Fruit fly (Drosophila melanogaster) whole organism, prepupa: ENCODE results near the gene Sgs8.

Source experiments
- CG11762 ChIP-seq: fragments of 200-800 bp; sonication (Bioruptor generic); optimal IDR thresholded peaks from 3 replicates; lab custom pipeline; 2016; ENCODE audit warnings: missing biosample characterization, missing genetic modification characterization; ENCODE audit not compliant: insufficient read depth
- CG15336 ChIP-seq: fragments of 200-800 bp; sonication (Bioruptor generic); IDR thresholded peaks from 2 replicates; pipeline ENCODE4 v1.3.6; 2022; ENCODE audit warnings: missing biosample characterization, missing genetic modification characterization
- CG1621 ChIP-seq: fragments of 200-800 bp; sonication (Bioruptor generic); optimal IDR thresholded peaks from 3 replicates; lab custom pipeline; 2018; ENCODE audit warnings: missing biosample characterization, mild to moderate bottlenecking, missing genetic modification characterization
- CG16779 ChIP-seq: fragments of 200-800 bp; sonication (Bioruptor generic); optimal IDR thresholded peaks from 3 replicates; lab custom pipeline; 2017; ENCODE audit warnings: missing biosample characterization, mild to moderate bottlenecking, missing genetic modification characterization
- CG31627 ChIP-seq: fragments of 200-800 bp; sonication (Bioruptor generic); optimal IDR thresholded peaks from 3 replicates; lab custom pipeline; 2016; ENCODE audit warnings: missing biosample characterization, missing genetic modification characterization
- CG32006 ChIP-seq: fragments of 200-800 bp; sonication (Bioruptor generic); optimal IDR thresholded peaks from 3 replicates; lab custom pipeline; 2017; ENCODE audit warnings: missing biosample characterization, mild to moderate bottlenecking, missing genetic modification characterization
- CG34406 ChIP-seq: fragments of 200-800 bp; sonication (Bioruptor generic); optimal IDR thresholded peaks from 3 replicates; lab custom pipeline; 2016; ENCODE audit warnings: missing biosample characterization, missing genetic modification characterization
- CG3919 ChIP-seq: fragments of 200-800 bp; sonication (Bioruptor generic); optimal IDR thresholded peaks from 3 replicates; lab custom pipeline; 2016; ENCODE audit warnings: missing biosample characterization, missing genetic modification characterization
- CG4318 ChIP-seq: fragments of 200-800 bp; sonication (Bioruptor generic); optimal IDR thresholded peaks from 3 replicates; lab custom pipeline; 2017; ENCODE audit warnings: missing biosample characterization, mild to moderate bottlenecking, missing genetic modification characterization
- CG6276 ChIP-seq: fragments of 200-800 bp; sonication (Bioruptor generic); optimal IDR thresholded peaks from 2 replicates; lab custom pipeline; 2017; ENCODE audit warnings: missing biosample characterization, mild to moderate bottlenecking, missing genetic modification characterization
- CG6792 ChIP-seq: fragments of 200-800 bp; sonication (Bioruptor generic); optimal IDR thresholded peaks from 3 replicates; lab custom pipeline; 2016; ENCODE audit warnings: missing biosample characterization, missing genetic modification characterization
- CG7368 ChIP-seq: fragments of 200-800 bp; sonication (Bioruptor generic); optimal IDR thresholded peaks from 3 replicates; lab custom pipeline; 2016; ENCODE audit warnings: missing biosample characterization, missing genetic modification characterization
- CG8119 ChIP-seq: fragments of 200-800 bp; sonication (Bioruptor generic); IDR thresholded peaks from 3 replicates; pipeline ENCODE4 v1.3.6; 2022; ENCODE audit warnings: missing biosample characterization, missing genetic modification characterization
- CG8319 ChIP-seq: fragments of 200-800 bp; sonication (Bioruptor generic); optimal IDR thresholded peaks from 3 replicates; lab custom pipeline; 2016; ENCODE audit warnings: missing biosample characterization, missing genetic modification characterization
- CG8632 ChIP-seq: fragments of 200-800 bp; sonication (Bioruptor generic); optimal IDR thresholded peaks from 3 replicates; lab custom pipeline; 2016; ENCODE audit warnings: missing biosample characterization, missing genetic modification characterization
- Eip75B ChIP-seq: fragments of 200-800 bp; sonication (Bioruptor generic); optimal IDR thresholded peaks from 3 replicates; lab custom pipeline; 2016; ENCODE audit warnings: missing biosample characterization, missing genetic modification characterization
- Eip78C ChIP-seq: fragments of 200-800 bp; sonication (Bioruptor generic); peaks from one replicate; lab custom pipeline; 2016; ENCODE audit warnings: missing biosample characterization, missing genetic modification characterization
- Eip93F ChIP-seq: fragments of 200-800 bp; sonication (Bioruptor generic); optimal IDR thresholded peaks from 2 replicates; lab custom pipeline; 2016; ENCODE audit warnings: missing biosample characterization, mild to moderate bottlenecking, missing genetic modification characterization
- Ets21C ChIP-seq: fragments of 200-800 bp; sonication (Bioruptor generic); optimal IDR thresholded peaks from 3 replicates; lab custom pipeline; 2016; ENCODE audit warnings: missing biosample characterization, missing genetic modification characterization
- Hr39 ChIP-seq: fragments of 200-800 bp; sonication (Bioruptor generic); optimal IDR thresholded peaks from 2 replicates; lab custom pipeline; 2016; ENCODE audit warnings: missing biosample characterization, missing genetic modification characterization
- Hr4 ChIP-seq: fragments of 200-800 bp; sonication (Bioruptor generic); optimal IDR thresholded peaks from 3 replicates; lab custom pipeline; 2016; ENCODE audit warnings: missing biosample characterization, missing genetic modification characterization
- Lpt ChIP-seq: fragments of 200-800 bp; sonication (Bioruptor generic); optimal IDR thresholded peaks from 3 replicates; lab custom pipeline; 2016; ENCODE audit warnings: missing biosample characterization, missing genetic modification characterization
- Met ChIP-seq: fragments of 200-800 bp; sonication (Bioruptor generic); optimal IDR thresholded peaks from 3 replicates; lab custom pipeline; 2016; ENCODE audit warnings: missing biosample characterization, missing genetic modification characterization
- OdsH ChIP-seq: fragments of 200-800 bp; sonication (Bioruptor generic); optimal IDR thresholded peaks from 3 replicates; lab custom pipeline; 2016; ENCODE audit warnings: missing biosample characterization, missing genetic modification characterization
- Smox ChIP-seq: fragments of 200-800 bp; sonication (Bioruptor generic); optimal IDR thresholded peaks from 3 replicates; lab custom pipeline; 2016; ENCODE audit warnings: missing biosample characterization, missing genetic modification characterization
- Sox102F ChIP-seq: fragments of 200-800 bp; sonication (Bioruptor generic); optimal IDR thresholded peaks from 2 replicates; lab custom pipeline; 2016; ENCODE audit warnings: missing biosample characterization, mild to moderate bottlenecking, missing genetic modification characterization
- Sox14 ChIP-seq: fragments of 200-800 bp; sonication (Bioruptor generic); optimal IDR thresholded peaks from 3 replicates; lab custom pipeline; 2016; ENCODE audit warnings: missing biosample characterization, missing genetic modification characterization
- achi ChIP-seq: fragments of 200-800 bp; sonication (Bioruptor generic); optimal IDR thresholded peaks from 3 replicates; lab custom pipeline; 2016; ENCODE audit warnings: missing biosample characterization, missing genetic modification characterization
- acj6 ChIP-seq: fragments of 200-800 bp; sonication (Bioruptor generic); optimal IDR thresholded peaks from 3 replicates; lab custom pipeline; 2016; ENCODE audit warnings: missing biosample characterization, missing genetic modification characterization
- cyc ChIP-seq: fragments of 200-800 bp; sonication (Bioruptor generic); optimal IDR thresholded peaks from 3 replicates; lab custom pipeline; 2016; ENCODE audit warnings: missing biosample characterization, missing genetic modification characterization
- dac ChIP-seq: fragments of 200-800 bp; sonication (Bioruptor generic); optimal IDR thresholded peaks from 2 replicates; lab custom pipeline; 2017; ENCODE audit warnings: missing biosample characterization, mild to moderate bottlenecking, missing genetic modification characterization
- dsx ChIP-seq: fragments of 200-800 bp; optimal IDR thresholded peaks from 3 replicates; lab custom pipeline; 2019; ENCODE audit warnings: missing biosample characterization, mild to moderate bottlenecking, missing genetic modification characterization, moderate library complexity; ENCODE audit not compliant: poor library complexity, severe bottlenecking
- eg ChIP-seq: fragments of 200-800 bp; sonication (Bioruptor generic); IDR thresholded peaks from 3 replicates; pipeline ENCODE4 v1.3.6; 2022; ENCODE audit warnings: missing biosample characterization, missing genetic modification characterization
- esn ChIP-seq: fragments of 200-800 bp; sonication (Bioruptor generic); optimal IDR thresholded peaks from 2 replicates; lab custom pipeline; 2016; ENCODE audit warnings: missing biosample characterization, mild to moderate bottlenecking, missing genetic modification characterization, moderate library complexity
- lz ChIP-seq: fragments of 200-800 bp; sonication (Bioruptor generic); optimal IDR thresholded peaks from 3 replicates; lab custom pipeline; 2016; ENCODE audit warnings: missing biosample characterization, missing genetic modification characterization
- net ChIP-seq: fragments of 200-800 bp; sonication (Bioruptor generic); optimal IDR thresholded peaks from 3 replicates; lab custom pipeline; 2016; ENCODE audit warnings: missing biosample characterization, missing genetic modification characterization
- pdm3 ChIP-seq: fragments of 200-800 bp; sonication (Bioruptor generic); optimal IDR thresholded peaks from 3 replicates; lab custom pipeline; 2016; ENCODE audit warnings: missing biosample characterization, missing genetic modification characterization
- salr ChIP-seq, 2 experiments: fragments of 200-800 bp; sonication (Bioruptor generic); optimal IDR thresholded peaks; 3 replicates each; lab custom pipeline; 2016 to 2018; ENCODE audit warnings: missing biosample characterization in 2 of 2, missing genetic modification characterization in 2 of 2, mild to moderate bottlenecking in 1 of 2
- svp ChIP-seq: fragments of 200-800 bp; sonication (Bioruptor generic); peaks from one replicate; lab custom pipeline; 2016; ENCODE audit warnings: missing biosample characterization, missing genetic modification characterization
- topi ChIP-seq: fragments of 200-800 bp; sonication (Bioruptor generic); optimal IDR thresholded peaks from 3 replicates; lab custom pipeline; 2016; ENCODE audit warnings: missing biosample characterization, missing genetic modification characterization
- vri ChIP-seq: fragments of 200-800 bp; sonication (Bioruptor generic); optimal IDR thresholded peaks from 3 replicates; lab custom pipeline; 2016; ENCODE audit warnings: missing biosample characterization, mild to moderate bottlenecking, missing genetic modification characterization

The Sgs8 gene

dm6 chr3L:11533704-11534319, 24.6 kb upstream of the Sgs8 start:
- peak; percentile 71 for TF ChIP-seq Hr39
- TF ChIP-seq Lpt (GFP tag; lab: Kevin White, UChicago) = no peak
- TF ChIP-seq topi (GFP tag; lab: Kevin White, UChicago) = peak; percentile 65
- peak; percentile 10 for TF ChIP-seq CG4318 (GFP tag; lab: Kevin White, UChicago)
- TF ChIP-seq dac = peak; percentile 19
- peak; percentile 37; the same call in 2 of the 3 replicates for TF ChIP-seq CG8119 (GFP tag; lab: Robert Waterston, UW)
- no peak for TF ChIP-seq eg (GFP tag; lab: Robert Waterston, UW)
- TF ChIP-seq CG3919 (GFP tag; lab: Kevin White, UChicago) = peak; percentile 22
- no peak for TF ChIP-seq dsx (GFP tag; lab: Kevin White, UChicago)
- peak; percentile 55 for TF ChIP-seq Sox102F (GFP tag; lab: Kevin White, UChicago)
- TF ChIP-seq CG7368 (GFP tag; lab: Kevin White, UChicago) = no peak
- TF ChIP-seq OdsH = peak; percentile 42
- peak; percentile 54 for TF ChIP-seq CG8632
- peak; percentile 26 for TF ChIP-seq CG11762 (GFP tag; lab: Kevin White, UChicago)
- peak; percentile 35; the same call in 1 of the 2 replicates for TF ChIP-seq CG15336 (GFP tag; lab: Robert Waterston, UW)
- peak; percentile 77 for TF ChIP-seq svp (GFP tag; lab: Kevin White, UChicago)
- TF ChIP-seq Smox (GFP tag; lab: Kevin White, UChicago) = peak; percentile 61
- peak; percentile 4 for TF ChIP-seq CG8319 (GFP tag; lab: Kevin White, UChicago)
- TF ChIP-seq Ets21C (GFP tag; lab: Kevin White, UChicago) = peak; percentile 47
- peak; percentile 61 for TF ChIP-seq Met
- no peak for TF ChIP-seq vri (GFP tag; lab: Kevin White, UChicago)
- peak; percentile 79 for TF ChIP-seq Eip78C
- peak; percentile 46 for TF ChIP-seq acj6 (GFP tag; lab: Kevin White, UChicago)
- TF ChIP-seq pdm3 (GFP tag; lab: Kevin White, UChicago) = peak; percentile 69
- peak in 1 of 2 experiments; percentile 13 for TF ChIP-seq salr (GFP tag; optimal IDR thresholded peaks at IDR 0.05; lab: Kevin White, UChicago)
- peak; percentile 19 for TF ChIP-seq net
- no peak for TF ChIP-seq CG6276
- TF ChIP-seq cyc (GFP tag; lab: Kevin White, UChicago) = peak; percentile 25
- TF ChIP-seq Eip75B (GFP tag; lab: Kevin White, UChicago) = peak; percentile 43
- peak; percentile 73 for TF ChIP-seq esn (GFP tag; lab: Kevin White, UChicago)
- TF ChIP-seq CG31627 (GFP tag; lab: Kevin White, UChicago) = peak; percentile 68
- TF ChIP-seq lz = peak; percentile 60
- peak; percentile 47 for TF ChIP-seq Sox14
- TF ChIP-seq achi (GFP tag; lab: Kevin White, UChicago) = peak; percentile 43
- TF ChIP-seq CG34406 (GFP tag; lab: Kevin White, UChicago) = peak; percentile 44
- TF ChIP-seq CG32006 (GFP tag; lab: Kevin White, UChicago) = peak; percentile 59
- TF ChIP-seq CG16779 (tag; lab: Kevin White, UChicago) = no peak
- TF ChIP-seq CG1621 (tag; lab: Kevin White, UChicago) = no peak
- peak; percentile 33 for TF ChIP-seq CG6792 (GFP tag; lab: Kevin White, UChicago)
- peak; percentile 56 for TF ChIP-seq Hr4 (GFP tag; lab: Kevin White, UChicago)
- TF ChIP-seq Eip93F (GFP tag; lab: Kevin White, UChicago) = no peak
